Fruit fly (Drosophila melanogaster): ENCODE data around the gene CG5612.
A peak's percentile ranks its signal among the peaks of the same experiment; 100 is the strongest.

Gene CG5612

dm6 chr3R:27622993-27623392 lies 2.8 kb downstream of the CG5612 start:
- TF ChIP-seq CG8159 (tag; optimal IDR thresholded peaks at IDR 0.05): no peak
- no peak for TF ChIP-seq CG9948 (tag; optimal IDR thresholded peaks at IDR 0.05)
- no peak for TF ChIP-seq Pif1B (GFP tag; optimal IDR thresholded peaks at IDR 0.05)
- TF ChIP-seq CG14655 (GFP tag; optimal IDR thresholded peaks at IDR 0.05): no peak
- TF ChIP-seq gl (tag; optimal IDR thresholded peaks at IDR 0.05): no peak
- TF ChIP-seq fd96Ca (GFP tag; IDR thresholded peaks at IDR 0.05): no peak
- no peak for TF ChIP-seq Ets98B (GFP tag; IDR thresholded peaks at IDR 0.05)
- TF ChIP-seq CG34367 (tag; optimal IDR thresholded peaks at IDR 0.05): no peak
- no peak for TF ChIP-seq CG32121 (GFP tag; IDR thresholded peaks at IDR 0.05)
- TF ChIP-seq Snoo (tag; optimal IDR thresholded peaks at IDR 0.05): no peak
- TF ChIP-seq D1 (tag; optimal IDR thresholded peaks at IDR 0.05): no peak

- peak; percentile 4 for TF ChIP-seq CG14655 (GFP tag; optimal IDR thresholded peaks at IDR 0.05)
- peak; percentile 42 for TF ChIP-seq CG8159 (tag; optimal IDR thresholded peaks at IDR 0.05)
- no peak for TF ChIP-seq rn (GFP tag; IDR thresholded peaks at IDR 0.05)
- peak; percentile 31 for TF ChIP-seq CG15710 (tag; optimal IDR thresholded peaks at IDR 0.05)
These were observed 4.0 kb downstream of the CG5612 start for dm6 chr3R:27621861-27622260.

DNA sequence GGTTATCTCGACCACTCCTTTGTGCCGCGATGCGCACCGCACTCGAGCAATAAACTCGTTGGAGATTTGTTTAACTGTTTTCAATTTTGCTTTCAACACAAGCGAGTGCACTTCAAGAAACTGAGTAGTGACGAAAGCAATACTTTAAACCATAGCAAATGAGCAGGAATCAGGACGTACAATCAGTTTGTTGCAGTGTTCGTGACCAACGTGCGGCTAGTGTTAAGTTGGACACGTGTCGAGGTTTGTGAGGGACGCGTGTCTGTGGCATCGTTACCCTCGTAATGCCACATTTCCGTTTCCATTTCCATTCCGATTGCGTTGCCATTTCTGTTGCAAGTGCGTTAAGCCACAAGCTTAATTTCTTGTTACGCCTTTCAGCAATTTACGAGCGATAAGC lies 9.3 kb downstream of the CG5612 start:
- no peak for TF ChIP-seq CG8159 (tag; optimal IDR thresholded peaks at IDR 0.05)
- no peak for TF ChIP-seq Pif1B (GFP tag; optimal IDR thresholded peaks at IDR 0.05)
- TF ChIP-seq CG34367 (tag; optimal IDR thresholded peaks at IDR 0.05): no peak
- no peak for TF ChIP-seq Ets98B (GFP tag; IDR thresholded peaks at IDR 0.05)
- no peak for TF ChIP-seq CG10348 (GFP tag; IDR thresholded peaks at IDR 0.05)
- TF ChIP-seq gl (tag; optimal IDR thresholded peaks at IDR 0.05): no peak
- TF ChIP-seq CG14655 (GFP tag; optimal IDR thresholded peaks at IDR 0.05): no peak
- TF ChIP-seq fd96Ca (GFP tag; IDR thresholded peaks at IDR 0.05): no peak
- TF ChIP-seq CG13204 (GFP tag; optimal IDR thresholded peaks at IDR 0.05): no peak
- no peak for TF ChIP-seq Snoo (tag; optimal IDR thresholded peaks at IDR 0.05)
- TF ChIP-seq CG17806 (tag; optimal IDR thresholded peaks at IDR 0.05): no peak
- no peak for TF ChIP-seq CG4496 (GFP tag; IDR thresholded peaks at IDR 0.05)
- TF ChIP-seq Pif1A (GFP tag; optimal IDR thresholded peaks at IDR 0.05): no peak
- TF ChIP-seq CG8301 (tag; optimal IDR thresholded peaks at IDR 0.05): no peak

DNA sequence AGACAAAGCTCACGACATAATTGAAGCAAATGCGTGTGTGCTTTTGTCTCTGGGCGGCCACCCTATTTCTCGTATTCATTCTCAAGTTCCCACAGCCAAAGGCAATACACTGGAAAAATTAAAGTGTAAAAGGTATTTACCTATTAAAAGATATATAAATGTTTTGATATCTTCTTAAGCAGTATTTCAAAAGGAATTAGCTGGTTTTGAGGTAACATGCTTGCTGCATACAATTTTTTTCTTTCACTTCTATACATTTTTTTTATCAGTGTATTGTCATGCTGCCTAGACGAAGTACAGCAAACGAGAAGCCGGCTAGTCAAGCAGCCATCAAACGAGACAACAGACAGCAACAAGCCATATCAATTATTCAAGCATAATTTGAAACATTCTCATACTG lies 12.0 kb downstream of the CG5612 start:
- TF ChIP-seq CG17806 (tag; optimal IDR thresholded peaks at IDR 0.05) (peak; percentile 8), CG8301 (tag; optimal IDR thresholded peaks at IDR 0.05) (no peak), Snoo (tag; optimal IDR thresholded peaks at IDR 0.05) (no peak), rn (GFP tag; IDR thresholded peaks at IDR 0.05) (no peak), CG9948 (tag; optimal IDR thresholded peaks at IDR 0.05) (no peak), CG8159 (tag; optimal IDR thresholded peaks at IDR 0.05) (peak; percentile 48), CG4496 (GFP tag; IDR thresholded peaks at IDR 0.05) (no peak), fd96Ca (GFP tag; IDR thresholded peaks at IDR 0.05) (no peak)

DNA sequence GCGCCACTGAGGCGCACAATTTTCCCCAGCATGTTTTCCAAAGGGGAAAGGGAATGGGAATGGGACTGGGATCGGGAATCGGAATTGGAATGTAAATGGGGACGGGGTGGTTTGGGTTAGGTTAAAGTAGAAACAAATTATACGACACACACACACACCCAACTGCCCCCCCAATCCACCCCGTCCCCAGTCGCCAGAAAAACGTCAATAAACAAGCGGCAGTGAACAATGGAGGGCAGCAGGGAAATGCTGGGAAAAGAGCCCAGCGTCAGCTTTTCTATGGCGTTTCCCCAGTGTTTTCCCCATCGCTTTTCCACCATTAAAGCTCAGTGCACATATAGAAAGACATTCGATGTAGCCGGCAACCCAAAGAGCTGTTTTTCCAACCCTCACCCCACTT lies 15.2 kb downstream of the CG5612 start:
- TF ChIP-seq CG32121 (GFP tag; IDR thresholded peaks at IDR 0.05) (no peak), Pif1A (GFP tag; optimal IDR thresholded peaks at IDR 0.05) (no peak), CG10348 (GFP tag; IDR thresholded peaks at IDR 0.05) (no peak), CG8301 (tag; optimal IDR thresholded peaks at IDR 0.05) (no peak), CG15710 (tag; optimal IDR thresholded peaks at IDR 0.05) (no peak), rn (GFP tag; IDR thresholded peaks at IDR 0.05) (no peak), D1 (tag; optimal IDR thresholded peaks at IDR 0.05) (no peak), CG4496 (GFP tag; IDR thresholded peaks at IDR 0.05) (no peak), Ets98B (GFP tag; IDR thresholded peaks at IDR 0.05) (no peak), Pif1B (GFP tag; optimal IDR thresholded peaks at IDR 0.05) (no peak), CG14655 (GFP tag; optimal IDR thresholded peaks at IDR 0.05) (no peak), CG34367 (tag; optimal IDR thresholded peaks at IDR 0.05) (no peak), EcR (GFP tag; optimal IDR thresholded peaks at IDR 0.05) (no peak), fd96Ca (GFP tag; IDR thresholded peaks at IDR 0.05) (no peak), CG17806 (tag; optimal IDR thresholded peaks at IDR 0.05) (no peak), CG12605 (GFP tag; IDR thresholded peaks at IDR 0.05) (no peak), CG9948 (tag; optimal IDR thresholded peaks at IDR 0.05) (no peak)

DNA sequence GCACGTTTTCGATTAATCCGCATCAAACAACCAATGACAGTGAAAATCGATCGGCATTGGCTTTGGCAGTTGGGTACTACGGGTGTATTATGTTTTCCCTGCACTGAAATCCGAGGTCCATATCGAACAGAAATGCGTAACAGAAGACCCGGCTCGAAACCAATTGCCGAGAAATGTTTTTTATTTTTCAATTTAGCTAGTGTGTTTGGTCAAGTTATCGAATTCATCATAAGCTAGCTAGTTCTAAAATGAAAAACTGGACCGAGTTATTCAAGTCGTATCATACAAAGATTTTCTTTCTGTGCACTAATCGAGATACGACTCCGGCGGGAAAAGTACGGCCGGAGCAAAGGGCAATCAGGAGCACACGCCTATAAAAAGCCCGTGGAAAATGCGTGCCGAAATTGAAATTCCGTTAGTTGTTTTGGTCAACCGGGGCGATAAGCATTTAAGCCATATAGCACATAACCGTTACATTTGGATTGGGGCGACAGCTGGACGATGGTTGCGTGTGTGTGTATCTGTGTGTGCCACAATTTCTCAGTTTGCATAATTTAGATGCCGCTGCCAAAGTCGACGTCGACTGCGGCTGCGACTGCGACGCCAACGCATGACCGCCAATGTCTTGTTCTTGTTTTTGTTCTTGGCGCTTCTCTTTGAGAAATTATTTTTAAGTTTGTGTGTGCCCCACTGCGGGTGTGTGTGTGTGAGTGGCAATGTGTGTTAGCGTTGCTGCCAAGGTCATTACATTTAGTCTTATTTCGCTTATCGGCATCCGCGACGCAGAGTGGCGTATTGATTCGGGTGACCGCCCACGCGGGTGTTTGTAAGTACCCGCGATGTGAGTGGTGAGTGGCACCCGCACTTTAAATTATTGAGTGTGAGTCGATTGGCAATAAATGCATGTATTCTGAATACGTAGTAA lies 16.4 kb downstream of the CG5612 start:
- TF ChIP-seq Ets98B (GFP tag; IDR thresholded peaks at IDR 0.05) (no peak), CG10348 (GFP tag; IDR thresholded peaks at IDR 0.05) (no peak), Snoo (tag; optimal IDR thresholded peaks at IDR 0.05) (no peak), CG8159 (tag; optimal IDR thresholded peaks at IDR 0.05) (no peak), EcR (GFP tag; optimal IDR thresholded peaks at IDR 0.05) (no peak), CG34367 (tag; optimal IDR thresholded peaks at IDR 0.05) (no peak), gl (tag; optimal IDR thresholded peaks at IDR 0.05) (no peak), fd96Ca (GFP tag; IDR thresholded peaks at IDR 0.05) (no peak), CG17806 (tag; optimal IDR thresholded peaks at IDR 0.05) (no peak), CG14655 (GFP tag; optimal IDR thresholded peaks at IDR 0.05) (no peak), CG4496 (GFP tag; IDR thresholded peaks at IDR 0.05) (no peak), CG15710 (tag; optimal IDR thresholded peaks at IDR 0.05) (no peak), rn (GFP tag; IDR thresholded peaks at IDR 0.05) (no peak), CG32121 (GFP tag; IDR thresholded peaks at IDR 0.05) (no peak), Pif1B (GFP tag; optimal IDR thresholded peaks at IDR 0.05) (no peak), CG8301 (tag; optimal IDR thresholded peaks at IDR 0.05) (no peak), D1 (tag; optimal IDR thresholded peaks at IDR 0.05) (no peak), Pif1A (GFP tag; optimal IDR thresholded peaks at IDR 0.05) (no peak), CG13204 (GFP tag; optimal IDR thresholded peaks at IDR 0.05) (no peak), CG9948 (tag; optimal IDR thresholded peaks at IDR 0.05) (no peak)
